Fruit fly (Drosophila melanogaster): ENCODE results near the gene CG8814.
A peak's percentile ranks its signal among the peaks of the same experiment; 100 is the strongest.

DNA sequence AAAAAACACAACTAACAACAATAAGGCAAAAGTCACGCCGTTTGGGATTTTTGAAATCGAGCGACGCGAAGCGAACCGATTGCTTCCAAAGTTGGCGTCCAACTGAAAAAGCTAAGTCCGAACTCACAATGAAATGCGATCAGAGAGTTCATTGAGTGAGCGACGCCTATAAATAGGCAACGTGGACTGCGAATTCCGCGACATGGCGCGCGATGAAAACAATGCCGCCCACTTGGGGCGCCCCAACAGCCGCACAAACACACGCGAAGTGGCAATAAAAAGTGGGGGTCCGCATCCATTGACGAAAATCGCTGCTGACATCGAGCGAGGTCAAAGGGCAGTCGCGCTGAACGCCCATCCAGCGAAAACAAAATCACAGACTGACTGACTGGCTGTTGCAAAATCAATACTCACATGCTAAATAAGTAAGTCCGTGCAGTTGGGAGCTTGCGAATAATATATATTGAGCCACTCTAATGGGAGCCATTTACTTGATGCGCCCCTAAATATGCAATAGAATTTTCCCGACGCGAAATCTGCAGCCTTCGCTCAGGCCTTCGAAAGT is 19.4 kb upstream of the CG8814 start:
- TF ChIP-seq CG8159 (tag; optimal IDR thresholded peaks at IDR 0.05) (peak; percentile 94), Pif1B (GFP tag; optimal IDR thresholded peaks at IDR 0.05) (no peak), CG10348 (GFP tag; IDR thresholded peaks at IDR 0.05) (no peak), Ets98B (GFP tag; IDR thresholded peaks at IDR 0.05) (0 out of 2 replicates have a peak, but pooled peaks have one; percentile 0), EcR (GFP tag; optimal IDR thresholded peaks at IDR 0.05) (no peak), CG12605 (GFP tag; IDR thresholded peaks at IDR 0.05) (no peak), rn (GFP tag; IDR thresholded peaks at IDR 0.05) (no peak), CG17806 (tag; optimal IDR thresholded peaks at IDR 0.05) (no peak), gl (tag; optimal IDR thresholded peaks at IDR 0.05) (no peak), Snoo (tag; optimal IDR thresholded peaks at IDR 0.05) (no peak), D1 (tag; optimal IDR thresholded peaks at IDR 0.05) (no peak)
